Worm (Caenorhabditis elegans): Measurements from ENCODE around the gene Y116A8B.1.

ce11 chrIV:17174980-17175379 is 41.2 kb upstream of the Y116A8B.1 start:
- TF ChIP-seq nhr-76 (tag; optimal IDR thresholded peaks at IDR 0.05) (no peak), ceh-9 (tag; optimal IDR thresholded peaks at IDR 0.05) (no peak), zag-1 (tag; optimal IDR thresholded peaks at IDR 0.05) (no peak), elt-2 (tag; optimal IDR thresholded peaks at IDR 0.05) (peak; percentile 45), nhr-43 (tag; optimal IDR thresholded peaks at IDR 0.05; ENCODE audit: poor library complexity, severe bottlenecking) (no peak), nhr-11 (tag; optimal IDR thresholded peaks at IDR 0.05) (no peak), lin-39 (tag; optimal IDR thresholded peaks at IDR 0.05) (no peak), fos-1 (tag; optimal IDR thresholded peaks at IDR 0.05) (no peak), aly-2 (tag; optimal IDR thresholded peaks at IDR 0.05) (no peak), fkh-10 (GFP tag; optimal IDR thresholded peaks at IDR 0.05) (no peak), jun-1 (tag; optimal IDR thresholded peaks at IDR 0.05) (no peak), ama-1 (optimal IDR thresholded peaks at IDR 0.05) (no peak)
